Worm (Caenorhabditis elegans): ENCODE data around the gene frpr-4.

The frpr-4 gene

ce11 chrII:5276736-5277135 is 21.4 kb upstream of the frpr-4 start (continued):
- TF ChIP-seq ztf-7 (tag; optimal IDR thresholded peaks at IDR 0.05) (no peak), ceh-44 (GFP tag; IDR thresholded peaks at IDR 0.05) (no peak), mep-1 (tag; optimal IDR thresholded peaks at IDR 0.05) (peak; percentile 34), mdl-1 (tag; optimal IDR thresholded peaks at IDR 0.05) (peak in 1 of 2 experiments; percentile 67), R02D3.7 (tag; optimal IDR thresholded peaks at IDR 0.05) (no peak), hlh-11 (tag; optimal IDR thresholded peaks at IDR 0.05) (no peak), mdt-29 (GFP tag; IDR thresholded peaks at IDR 0.05) (no peak), ceh-20 (GFP tag; IDR thresholded peaks at IDR 0.05) (0 out of 2 replicates have a peak, but pooled peaks have one; percentile 39), zfp-2 (tag; optimal IDR thresholded peaks at IDR 0.05) (no peak), saeg-2 (GFP tag; IDR thresholded peaks at IDR 0.05) (no peak), nhr-42 (GFP tag; IDR thresholded peaks at IDR 0.05) (no peak)

DNA sequence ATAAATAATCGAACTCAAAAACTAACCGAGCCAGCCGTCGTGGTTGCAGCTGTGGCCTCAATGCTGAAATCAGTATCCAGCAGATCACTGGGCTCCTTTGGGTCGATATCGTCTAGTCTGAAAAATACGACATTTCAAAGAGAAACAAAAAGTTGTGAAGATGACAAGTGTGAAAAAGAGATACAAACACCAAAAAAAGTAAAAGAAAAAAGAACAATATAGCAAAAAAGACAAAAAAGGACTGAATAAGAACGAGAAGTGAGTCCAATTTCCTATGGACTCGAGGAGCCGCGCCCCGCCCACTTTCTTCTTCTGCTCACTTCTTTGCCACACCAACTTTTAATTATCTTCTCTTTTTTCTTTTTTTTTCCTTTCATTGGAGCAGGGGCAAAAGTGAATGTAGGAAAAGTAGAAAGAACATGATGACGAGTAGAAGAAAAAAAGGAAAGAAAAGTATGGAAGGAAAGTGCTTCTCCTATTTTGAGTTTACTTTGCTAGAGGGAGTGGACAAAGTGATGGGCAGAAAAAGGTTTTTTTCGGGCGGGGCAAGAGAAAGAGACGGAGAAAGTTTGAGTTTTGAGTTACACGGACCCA is 16.5 kb upstream of the frpr-4 start, which contains the start of gene drn-1:
Gene drn-1 (minus strand): TSS at position 117 of the 594 bp plus-strand sequence.
- TF ChIP-seq hlh-30 (tag; optimal IDR thresholded peaks at IDR 0.05; ENCODE audit: insufficient read depth) = peak; percentile 35
- TF ChIP-seq ces-1 (GFP tag; optimal IDR thresholded peaks at IDR 0.05) = no peak
- peak in 1 of 2 experiments; percentile 2 for TF ChIP-seq mdl-1 (tag; optimal IDR thresholded peaks at IDR 0.05)
- peak; percentile 88 for TF ChIP-seq fkh-10 (GFP tag; optimal IDR thresholded peaks at IDR 0.05)
- TF ChIP-seq aha-1 (tag) = peak; percentile 97
- TF ChIP-seq unc-62 (GFP tag; optimal IDR thresholded peaks at IDR 0.05 in 1 of 2) = peak in 1 of 2 experiments; percentile 85
- no peak for TF ChIP-seq unc-62 (tag; optimal IDR thresholded peaks at IDR 0.05)
- peak in 1 of 2 experiments; percentile 24 for TF ChIP-seq lsy-2 (tag; optimal IDR thresholded peaks at IDR 0.05)
- no peak for TF ChIP-seq zag-1 (tag; optimal IDR thresholded peaks at IDR 0.05)

ce11 chrII:5268977-5269376 is 13.6 kb upstream of the frpr-4 start:
- no peak for TF ChIP-seq Y48G9A.11 (GFP tag; IDR thresholded peaks at IDR 0.05)
- peak; percentile 44 for TF ChIP-seq aha-1 (tag)
- no peak for TF ChIP-seq tra-1 (GFP tag; IDR thresholded peaks at IDR 0.05)
- peak in 1 of 2 experiments; percentile 95 for TF ChIP-seq unc-62 (GFP tag; optimal IDR thresholded peaks at IDR 0.05 in 1 of 2)
- no peak for TF ChIP-seq unc-62 (tag; optimal IDR thresholded peaks at IDR 0.05)
- TF ChIP-seq zip-11 (GFP tag; IDR thresholded peaks at IDR 0.05) = no peak
- TF ChIP-seq nhr-6 (tag; optimal IDR thresholded peaks at IDR 0.05) = no peak
- TF ChIP-seq nhr-41 (GFP tag; IDR thresholded peaks at IDR 0.05) = no peak
- TF ChIP-seq F10B5.3 (tag; optimal IDR thresholded peaks at IDR 0.05) = no peak
- TF ChIP-seq pqm-1 (tag; optimal IDR thresholded peaks at IDR 0.05) = no peak
- no peak for TF ChIP-seq ceh-20 (GFP tag; IDR thresholded peaks at IDR 0.05)
- no peak for TF ChIP-seq arid-1 (GFP tag; conservative IDR thresholded peaks at IDR 0.05)
- no peak for TF ChIP-seq pha-4 (GFP tag; IDR thresholded peaks at IDR 0.05)
- no peak for TF ChIP-seq pha-4 (tag; optimal IDR thresholded peaks at IDR 0.05)
- no peak for TF ChIP-seq madf-9 (GFP tag; conservative IDR thresholded peaks at IDR 0.05)
- TF ChIP-seq zip-2 (tag; optimal IDR thresholded peaks at IDR 0.05) = no peak

ce11 chrII:5264650-5265049 is 9.3 kb upstream of the frpr-4 start:
- TF ChIP-seq pqm-1 (tag; optimal IDR thresholded peaks at IDR 0.05) (peak; percentile 46), lin-15B (tag; optimal IDR thresholded peaks at IDR 0.05) (no peak), daf-12 (tag; optimal IDR thresholded peaks at IDR 0.05) (no peak), daf-16 (GFP tag; optimal IDR thresholded peaks at IDR 0.05) (no peak), daf-16 (tag; optimal IDR thresholded peaks at IDR 0.05) (peak; percentile 60), nhr-28 (tag; optimal IDR thresholded peaks at IDR 0.05) (peak; percentile 1), php-3 (GFP tag; IDR thresholded peaks at IDR 0.05) (0 out of 2 replicates have a peak, but pooled peaks have one; percentile 50)

Data from whole organism, L4 larva.